Fruit fly (Drosophila melanogaster) Kc167 (cell line): ENCODE results near the gene CG10581.

Experiments
- Sin3A ChIP-seq: fragments of >200 bp; optimal IDR thresholded peaks from 2 replicates; lab custom pipeline; 2018; ENCODE audit warnings: missing external identifiers
- h ChIP-seq: fragments of >200 bp; optimal IDR thresholded peaks from 3 replicates; lab custom pipeline; 2018; ENCODE audit warnings: missing external identifiers
- insv ChIP-seq: fragments of >200 bp; optimal IDR thresholded peaks from 3 replicates; lab custom pipeline; 2018; ENCODE audit warnings: missing external identifiers
- psq ChIP-seq: fragments of >200 bp; optimal IDR thresholded peaks from 2 replicates; lab custom pipeline; 2017; ENCODE audit warnings: missing external identifiers
- ttk ChIP-seq: sonication (Bioruptor generic); optimal IDR thresholded peaks from 2 replicates; lab custom pipeline; 2017; ENCODE audit warnings: missing external identifiers

- no peak for TF ChIP-seq insv (lab: Kevin White, UChicago)
- no peak for TF ChIP-seq psq
- no peak for TF ChIP-seq ttk (lab: Kevin White, UChicago)
- no peak for TF ChIP-seq h (lab: Kevin White, UChicago)
- TF ChIP-seq Sin3A (lab: Kevin White, UChicago) = no peak
These were observed 24.4 kb downstream of the CG10581 start for dm6 chr3L:21009405-21010120.
